Fruit fly (Drosophila melanogaster): Measurements from ENCODE around the gene mRpS5.

mRpS5 gene

dm6 chr3L:24537073-24538004, at the start of gene mRpS5:
TSS of gene mRpS5 (plus strand) at chr3L:24537236.
- TF ChIP-seq eg (GFP tag; IDR thresholded peaks at IDR 0.05), result no peak
- TF ChIP-seq Eip93F (GFP tag; optimal IDR thresholded peaks at IDR 0.05), result no peak
- no peak for TF ChIP-seq Ets21C (GFP tag; optimal IDR thresholded peaks at IDR 0.05)
- no peak for TF ChIP-seq CG11762 (GFP tag; optimal IDR thresholded peaks at IDR 0.05; ENCODE audit: insufficient read depth)
- no peak for TF ChIP-seq CG6808 (GFP tag; optimal IDR thresholded peaks at IDR 0.05)
- no peak for TF ChIP-seq OdsH (GFP tag; optimal IDR thresholded peaks at IDR 0.05)
- TF ChIP-seq CG6854 (GFP tag; optimal IDR thresholded peaks at IDR 0.05), result no peak
- TF ChIP-seq vri (GFP tag; optimal IDR thresholded peaks at IDR 0.05), result peak; percentile 20
- TF ChIP-seq CG31627 (GFP tag; optimal IDR thresholded peaks at IDR 0.05), result peak; percentile 5
- TF ChIP-seq Hr39 (GFP tag; optimal IDR thresholded peaks at IDR 0.05), result peak; percentile 11
- TF ChIP-seq CG32006 (GFP tag; optimal IDR thresholded peaks at IDR 0.05), result no peak
- no peak for TF ChIP-seq CG1621 (tag; optimal IDR thresholded peaks at IDR 0.05)
- no peak for TF ChIP-seq CG6792 (GFP tag; optimal IDR thresholded peaks at IDR 0.05)
- no peak for TF ChIP-seq Sox14 (GFP tag; optimal IDR thresholded peaks at IDR 0.05)
- no peak for TF ChIP-seq CG7368 (GFP tag; optimal IDR thresholded peaks at IDR 0.05)
- TF ChIP-seq CG10631 (GFP tag; optimal IDR thresholded peaks at IDR 0.05), result peak; percentile 9
- TF ChIP-seq CG8632 (GFP tag; optimal IDR thresholded peaks at IDR 0.05), result no peak
- no peak for TF ChIP-seq lz (GFP tag; optimal IDR thresholded peaks at IDR 0.05)
- no peak for TF ChIP-seq esn (GFP tag; optimal IDR thresholded peaks at IDR 0.05)
- TF ChIP-seq svp (GFP tag), result peak; percentile 33
- no peak for TF ChIP-seq fd59A (GFP tag; optimal IDR thresholded peaks at IDR 0.05)
- TF ChIP-seq Eip78C (GFP tag), result peak; percentile 64
- no peak for TF ChIP-seq fkh (GFP tag; optimal IDR thresholded peaks at IDR 0.05)
- TF ChIP-seq dsx (GFP tag; optimal IDR thresholded peaks at IDR 0.05; ENCODE audit: poor library complexity, severe bottlenecking), result no peak
- no peak for TF ChIP-seq CG15336 (GFP tag; IDR thresholded peaks at IDR 0.05)
- TF ChIP-seq achi (GFP tag; optimal IDR thresholded peaks at IDR 0.05), result no peak
- TF ChIP-seq Lpt (GFP tag; optimal IDR thresholded peaks at IDR 0.05), result no peak
- TF ChIP-seq CG6276 (GFP tag; optimal IDR thresholded peaks at IDR 0.05), result no peak
- TF ChIP-seq CG11294 (GFP tag; IDR thresholded peaks at IDR 0.05), result no peak
- TF ChIP-seq CG4318 (GFP tag; optimal IDR thresholded peaks at IDR 0.05), result no peak
- TF ChIP-seq Hr4 (GFP tag; optimal IDR thresholded peaks at IDR 0.05), result peak; percentile 26
- no peak for TF ChIP-seq CG11902 (GFP tag; optimal IDR thresholded peaks at IDR 0.05)
- TF ChIP-seq Met (GFP tag; optimal IDR thresholded peaks at IDR 0.05), result peak; percentile 24
- TF ChIP-seq Sox102F (GFP tag; optimal IDR thresholded peaks at IDR 0.05), result no peak
- no peak for TF ChIP-seq CG10669 (GFP tag; optimal IDR thresholded peaks at IDR 0.05)
- TF ChIP-seq Smox (GFP tag; optimal IDR thresholded peaks at IDR 0.05), result no peak
- TF ChIP-seq CG3919 (GFP tag; optimal IDR thresholded peaks at IDR 0.05), result no peak
- TF ChIP-seq Eip75B (GFP tag; optimal IDR thresholded peaks at IDR 0.05), result no peak

- TF ChIP-seq CG3032 (tag; optimal IDR thresholded peaks at IDR 0.05) (no peak), Eip78C (GFP tag) (peak; percentile 46), CG6808 (GFP tag; optimal IDR thresholded peaks at IDR 0.05) (no peak), svp (GFP tag) (peak; percentile 61), achi (GFP tag; optimal IDR thresholded peaks at IDR 0.05) (no peak)
Measured at dm6 chr3L:24535908-24536307, 1.1 kb upstream of the mRpS5 start.
